Worm (Caenorhabditis elegans) whole organism, L3 larva: Measurements from ENCODE around the gene T23F11.11.

ENCODE experiments used
- elt-2 ChIP-seq: sonication (generic microtip); optimal IDR thresholded peaks from 2 replicates; lab custom pipeline; 2016; ENCODE audit warnings: missing genetic modification reagents, mild to moderate bottlenecking, missing genetic modification characterization, missing compliant biosample characterization
- lin-15B ChIP-seq: fragments of 150-350 bp; optimal IDR thresholded peaks from 2 replicates; lab custom pipeline; 2014; ENCODE audit warnings: missing biosample characterization, missing genetic modification characterization
- nhr-23 ChIP-seq: fragments of 150-350 bp; optimal IDR thresholded peaks from 2 replicates; lab custom pipeline; 2014; ENCODE audit warnings: missing biosample characterization, missing genetic modification reagents, missing genetic modification characterization
- nhr-237 ChIP-seq: fragments of 150-350 bp; optimal IDR thresholded peaks from 2 replicates; lab custom pipeline; 2014; ENCODE audit warnings: missing biosample characterization, missing genetic modification characterization
- nhr-77 ChIP-seq: fragments of 150-350 bp; optimal IDR thresholded peaks from 2 replicates; lab custom pipeline; 2014; ENCODE audit warnings: missing biosample characterization, missing genetic modification characterization
- snpc-4 ChIP-seq: fragments of 150-350 bp; optimal IDR thresholded peaks from 2 replicates; lab custom pipeline; 2014; ENCODE audit warnings: missing biosample characterization, missing genetic modification characterization

ce11 chrIII:4677466-4677865, 6.1 kb upstream of the T23F11.11 start, which contains the start of gene srg-10:
- TF ChIP-seq lin-15B (no peak), nhr-23 (tag; lab: Kevin White, UChicago) (no peak), snpc-4 (tag; lab: Kevin White, UChicago) (no peak), nhr-77 (tag; lab: Kevin White, UChicago) (no peak), nhr-237 (tag; lab: Kevin White, UChicago) (no peak), elt-2 (tag; lab: Kevin White, UChicago) (no peak)
